Fruit fly (Drosophila melanogaster): ENCODE measurements around the gene CG17127.

DNA sequence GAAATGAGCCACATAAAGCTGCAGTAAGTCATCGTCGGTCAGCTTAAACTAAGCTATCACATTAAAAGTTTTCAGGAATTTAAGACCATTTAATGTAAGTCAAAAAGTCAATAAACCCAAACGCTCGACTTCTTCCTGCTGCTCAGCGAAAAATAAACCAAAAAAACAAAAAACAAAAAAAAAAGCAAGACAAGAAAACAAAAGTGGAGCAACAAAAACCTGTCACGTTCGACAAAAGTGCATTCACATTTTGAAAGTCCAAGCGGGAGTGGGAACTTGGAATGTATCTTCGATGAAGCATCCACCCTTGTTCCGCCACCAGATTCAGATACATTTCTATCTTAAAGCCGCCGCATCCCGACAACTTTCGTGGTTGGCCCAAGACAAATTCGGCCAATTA lies 23.4 kb downstream of the CG17127 start:
- TF ChIP-seq usp (GFP tag; optimal IDR thresholded peaks at IDR 0.05) (no peak), CG8478 (optimal IDR thresholded peaks at IDR 0.05) (no peak), Dll (optimal IDR thresholded peaks at IDR 0.05) (no peak), psq (optimal IDR thresholded peaks at IDR 0.05) (no peak), pan (optimal IDR thresholded peaks at IDR 0.05) (no peak)

Measured in whole organism.